Worm (Caenorhabditis elegans) whole organism, early embryonic: ENCODE measurements around the gene D1046.18.

Experiments
- B0310.2 ChIP-seq: sonication (generic microtip); optimal IDR thresholded peaks from 2 replicates; lab custom pipeline; 2016; ENCODE audit warnings: mild to moderate bottlenecking, missing genetic modification characterization, missing compliant biosample characterization
- F13C5.2 ChIP-seq: sonication (generic microtip); optimal IDR thresholded peaks from 2 replicates; lab custom pipeline; 2017; ENCODE audit warnings: mild to moderate bottlenecking, missing genetic modification characterization, inconsistent platforms, missing compliant biosample characterization
- aly-1 ChIP-seq: sonication (generic microtip); optimal IDR thresholded peaks from 2 replicates; lab custom pipeline; 2016; ENCODE audit warnings: missing genetic modification characterization, missing compliant biosample characterization
- ama-1 ChIP-seq: fragments of 150-350 bp; optimal IDR thresholded peaks from 2 replicates; lab custom pipeline; 2014
- ceh-13 ChIP-seq: fragments of 200-800 bp; sonication (Bioruptor generic); optimal IDR thresholded peaks from 2 replicates; lab custom pipeline; 2018; ENCODE audit warnings: mild to moderate bottlenecking, missing genetic modification characterization, missing compliant biosample characterization
- ceh-36 ChIP-seq: sonication (generic microtip); optimal IDR thresholded peaks from 2 replicates; lab custom pipeline; 2016; ENCODE audit warnings: missing genetic modification characterization, inconsistent platforms, missing compliant biosample characterization
- ets-7 ChIP-seq: sonication (generic microtip); optimal IDR thresholded peaks from 2 replicates; lab custom pipeline; 2016; ENCODE audit warnings: missing genotype, missing genetic modification characterization, missing compliant biosample characterization
- flt-1 ChIP-seq: fragments of 200-800 bp; sonication (Bioruptor generic); IDR thresholded peaks from 2 replicates; pipeline ENCODE4 v1.3.6; 2022; ENCODE audit warnings: missing genetic modification characterization, missing compliant biosample characterization
- hmbx-1 ChIP-seq: sonication (generic microtip); optimal IDR thresholded peaks from 2 replicates; lab custom pipeline; 2016; ENCODE audit warnings: mild to moderate bottlenecking, missing genetic modification characterization, missing compliant biosample characterization
- hmg-4 ChIP-seq: fragments of 200-800 bp; sonication (Bioruptor generic); optimal IDR thresholded peaks from 2 replicates; lab custom pipeline; 2018; ENCODE audit warnings: mild to moderate bottlenecking, missing genetic modification characterization, missing compliant biosample characterization
- hnd-1 ChIP-seq: sonication (generic microtip); optimal IDR thresholded peaks from 2 replicates; lab custom pipeline; 2016; ENCODE audit warnings: missing genetic modification characterization, missing compliant biosample characterization
- pes-1 ChIP-seq: fragments of 200-800 bp; sonication (Bioruptor generic); IDR thresholded peaks from 2 replicates; pipeline ENCODE4 v1.3.6; 2022; ENCODE audit warnings: missing genetic modification reagents, missing genetic modification characterization, missing compliant biosample characterization
- scrt-1 ChIP-seq: fragments of 200-800 bp; sonication (Bioruptor generic); IDR thresholded peaks from 2 replicates; pipeline ENCODE4 v1.3.6; 2022; ENCODE audit warnings: missing genetic modification characterization, missing compliant biosample characterization
- sea-1 ChIP-seq: fragments of 200-800 bp; sonication (Bioruptor generic); conservative IDR thresholded peaks from 2 replicates; pipeline ENCODE4 v1.3.6; 2022; ENCODE audit warnings: missing genetic modification characterization, missing compliant biosample characterization
- tbx-11 ChIP-seq: fragments of 200-800 bp; sonication (Bioruptor generic); IDR thresholded peaks from 2 replicates; pipeline ENCODE4 v1.3.6; 2022; ENCODE audit warnings: missing genetic modification characterization, missing compliant biosample characterization
- tbx-37 ChIP-seq: fragments of 200-800 bp; sonication (Bioruptor generic); conservative IDR thresholded peaks from 2 replicates; pipeline ENCODE4 v1.3.6; 2022; ENCODE audit warnings: missing genetic modification reagents, missing genetic modification characterization, missing compliant biosample characterization
- tra-4 ChIP-seq: sonication (generic microtip); optimal IDR thresholded peaks from 2 replicates; lab custom pipeline; 2017; ENCODE audit warnings: missing genetic modification characterization, missing compliant biosample characterization

Gene D1046.18

DNA sequence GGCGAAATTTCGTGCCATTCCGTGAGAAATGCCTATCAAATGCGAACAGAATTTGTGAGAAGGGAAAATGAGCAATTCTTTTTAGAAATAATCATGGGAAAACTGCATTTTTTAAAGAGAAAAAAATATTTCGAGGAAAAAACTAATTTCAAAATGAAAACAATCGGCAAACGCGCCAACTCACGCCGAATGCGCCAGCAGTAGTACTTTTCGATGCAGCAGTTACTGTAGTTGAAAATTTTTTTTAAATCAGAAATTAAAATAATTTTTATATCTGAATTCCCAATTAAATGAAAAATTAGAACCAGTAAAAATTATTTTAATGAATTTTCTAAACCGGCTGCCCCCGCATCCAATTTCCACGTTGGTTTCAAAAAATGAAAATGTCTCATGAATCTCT lies 6.7 kb upstream of the D1046.18 start:
- TF ChIP-seq ama-1 (lab: Kevin White, UChicago) = no peak
- TF ChIP-seq tbx-11 (GFP tag; lab: Robert Waterston, UW) = no peak
- TF ChIP-seq tbx-37 = no peak
- TF ChIP-seq F13C5.2 = no peak
- TF ChIP-seq ceh-36 (tag; lab: Kevin White, UChicago) = no peak
- no peak for TF ChIP-seq hmbx-1 (tag; lab: Kevin White, UChicago)
- no peak for TF ChIP-seq ceh-13 (GFP tag; lab: Kevin White, UChicago)
- no peak for TF ChIP-seq tra-4 (tag; lab: Kevin White, UChicago)
- no peak for TF ChIP-seq aly-1 (tag; lab: Kevin White, UChicago)
- TF ChIP-seq B0310.2 (tag; lab: Kevin White, UChicago) = no peak

DNA sequence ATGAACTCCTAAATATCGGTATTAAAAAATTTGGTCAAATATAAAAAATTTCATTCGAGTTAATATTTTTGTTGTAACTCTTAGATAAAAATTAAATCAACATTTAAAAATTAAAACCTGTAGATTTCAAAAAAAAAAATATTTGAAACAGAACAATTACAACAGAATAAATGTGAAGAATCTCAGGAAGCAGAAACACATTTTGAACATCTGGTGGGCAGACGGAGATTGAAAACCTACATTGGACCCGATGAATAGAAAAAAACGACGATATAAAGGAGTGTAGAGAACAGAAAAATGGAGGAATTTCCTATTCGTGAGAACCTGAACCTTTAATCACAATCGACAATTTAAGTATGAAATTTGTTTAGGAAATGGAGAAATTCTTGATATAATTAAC lies 5.9 kb upstream of the D1046.18 start:
- TF ChIP-seq ets-7 (tag; lab: Kevin White, UChicago) (no peak), ceh-13 (GFP tag; lab: Kevin White, UChicago) (no peak), flt-1 (GFP tag; lab: Robert Waterston, UW) (no peak), aly-1 (tag; lab: Kevin White, UChicago) (no peak), tra-4 (tag; lab: Kevin White, UChicago) (no peak), tbx-11 (GFP tag; lab: Robert Waterston, UW) (no peak), ceh-36 (tag; lab: Kevin White, UChicago) (no peak), pes-1 (GFP tag; lab: Robert Waterston, UW) (no peak), sea-1 (no peak), hnd-1 (no peak), hmg-4 (GFP tag; lab: Kevin White, UChicago) (no peak), tbx-37 (no peak)

DNA sequence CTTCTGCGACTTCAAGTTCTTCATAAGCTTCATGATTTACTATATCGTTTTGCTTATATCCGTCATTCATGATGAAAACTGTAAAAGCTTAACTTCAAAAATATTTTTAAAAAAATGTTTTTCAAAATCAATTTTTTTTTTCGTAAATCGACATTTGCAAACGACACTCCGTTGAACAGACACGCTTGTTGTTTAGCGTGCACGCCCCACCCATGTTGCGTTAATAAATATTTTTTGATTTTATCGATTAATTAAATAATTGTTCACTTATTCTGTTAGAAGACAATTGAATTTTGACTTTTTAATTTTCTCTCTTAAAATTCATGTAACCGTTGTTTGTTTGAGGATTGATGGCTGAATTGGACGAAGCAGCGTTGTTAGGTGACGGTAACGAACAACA lies 4.1 kb upstream of the D1046.18 start, which contains the start of the genes D1046.2 and cfim-2:
TSS of gene D1046.2 (minus strand) at position 78 of the 400 bp plus-strand sequence.
TSS of gene cfim-2 (plus strand) at position 335 of the 400 bp plus-strand sequence.
- TF ChIP-seq hmg-4 (GFP tag; lab: Kevin White, UChicago) (no peak), sea-1 (no peak), tbx-37 (no peak), ama-1 (lab: Kevin White, UChicago) (no peak), B0310.2 (tag; lab: Kevin White, UChicago) (no peak), aly-1 (tag; lab: Kevin White, UChicago) (no peak), scrt-1 (no peak), tbx-11 (GFP tag; lab: Robert Waterston, UW) (no peak), flt-1 (GFP tag; lab: Robert Waterston, UW) (no peak), hmbx-1 (tag; lab: Kevin White, UChicago) (no peak), ceh-13 (GFP tag; lab: Kevin White, UChicago) (no peak), tra-4 (tag; lab: Kevin White, UChicago) (no peak), ceh-36 (tag; lab: Kevin White, UChicago) (no peak)

DNA sequence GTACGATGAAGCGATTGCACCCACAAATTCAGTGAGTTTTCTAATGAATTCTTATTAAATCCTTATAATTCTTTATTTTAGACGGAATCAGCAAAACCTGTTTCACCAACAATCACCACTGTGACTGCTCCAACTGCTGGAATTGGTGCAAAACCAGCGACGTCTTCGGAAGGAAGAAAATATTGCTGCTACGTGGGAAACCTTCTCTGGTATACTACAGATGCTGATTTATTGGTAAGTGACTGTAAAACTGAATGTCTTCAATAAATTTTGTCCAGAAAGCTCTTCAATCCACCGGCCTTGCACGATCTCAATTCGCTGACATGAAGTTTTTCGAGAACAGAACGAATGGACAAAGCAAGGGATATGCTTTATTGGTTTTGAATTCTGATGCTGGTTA lies 3.5 kb upstream of the D1046.18 start:
- TF ChIP-seq tra-4 (tag; lab: Kevin White, UChicago) = no peak
- TF ChIP-seq B0310.2 (tag; lab: Kevin White, UChicago) = no peak
- no peak for TF ChIP-seq F13C5.2
- TF ChIP-seq hmbx-1 (tag; lab: Kevin White, UChicago) = no peak
- TF ChIP-seq ceh-36 (tag; lab: Kevin White, UChicago) = no peak
- no peak for TF ChIP-seq scrt-1
- TF ChIP-seq tbx-37 = no peak
- TF ChIP-seq flt-1 (GFP tag; lab: Robert Waterston, UW) = no peak
- TF ChIP-seq tbx-11 (GFP tag; lab: Robert Waterston, UW) = no peak
- no peak for TF ChIP-seq ets-7 (tag; lab: Kevin White, UChicago)
- no peak for TF ChIP-seq aly-1 (tag; lab: Kevin White, UChicago)
- TF ChIP-seq pes-1 (GFP tag; lab: Robert Waterston, UW) = no peak
- no peak for TF ChIP-seq hnd-1
- no peak for TF ChIP-seq hmg-4 (GFP tag; lab: Kevin White, UChicago)
- no peak for TF ChIP-seq sea-1
- no peak for TF ChIP-seq ama-1 (lab: Kevin White, UChicago)
- TF ChIP-seq ceh-13 (GFP tag; lab: Kevin White, UChicago) = no peak

DNA sequence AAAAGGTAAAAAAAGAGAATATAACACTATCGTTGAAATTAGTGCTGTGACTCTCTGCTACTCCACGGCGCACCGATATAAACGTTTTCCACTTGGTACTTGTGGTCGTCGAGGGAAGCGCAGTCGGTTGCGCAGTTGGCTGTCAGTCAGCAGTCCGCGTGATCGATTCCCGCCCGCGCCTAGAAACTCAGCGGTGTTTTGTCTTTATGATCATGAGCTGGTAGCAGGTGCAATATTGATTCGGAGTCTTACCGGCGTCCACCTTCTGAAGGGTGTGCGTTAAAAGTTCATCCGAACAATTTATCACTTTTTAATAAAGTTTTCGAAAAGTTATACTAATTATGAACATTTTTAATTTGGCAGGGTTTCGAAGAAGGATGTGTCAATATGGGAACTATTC lies 2.9 kb upstream of the D1046.18 start:
- TF ChIP-seq ceh-13 (GFP tag; lab: Kevin White, UChicago) = peak; percentile 92
- peak; percentile 95 for TF ChIP-seq scrt-1
- TF ChIP-seq ceh-36 (tag; lab: Kevin White, UChicago) = peak; percentile 95
- TF ChIP-seq flt-1 (GFP tag; lab: Robert Waterston, UW) = peak; percentile 97
- peak; percentile 94 for TF ChIP-seq ets-7 (tag; lab: Kevin White, UChicago)
- TF ChIP-seq aly-1 (tag; lab: Kevin White, UChicago) = peak; percentile 98
- TF ChIP-seq pes-1 (GFP tag; lab: Robert Waterston, UW) = peak; percentile 97
- TF ChIP-seq hmg-4 (GFP tag; lab: Kevin White, UChicago) = peak; percentile 98
- TF ChIP-seq F13C5.2 = peak; percentile 96
- TF ChIP-seq ama-1 (lab: Kevin White, UChicago) = no peak
- TF ChIP-seq sea-1 = peak; percentile 99
- TF ChIP-seq tbx-11 (GFP tag; lab: Robert Waterston, UW) = peak; percentile 99
- TF ChIP-seq hmbx-1 (tag; lab: Kevin White, UChicago) = peak; percentile 91
- TF ChIP-seq tbx-37 = peak; percentile 93
- TF ChIP-seq tra-4 (tag; lab: Kevin White, UChicago) = peak; percentile 97
- TF ChIP-seq hnd-1 = peak; percentile 86
- TF ChIP-seq B0310.2 (tag; lab: Kevin White, UChicago) = peak; percentile 97

DNA sequence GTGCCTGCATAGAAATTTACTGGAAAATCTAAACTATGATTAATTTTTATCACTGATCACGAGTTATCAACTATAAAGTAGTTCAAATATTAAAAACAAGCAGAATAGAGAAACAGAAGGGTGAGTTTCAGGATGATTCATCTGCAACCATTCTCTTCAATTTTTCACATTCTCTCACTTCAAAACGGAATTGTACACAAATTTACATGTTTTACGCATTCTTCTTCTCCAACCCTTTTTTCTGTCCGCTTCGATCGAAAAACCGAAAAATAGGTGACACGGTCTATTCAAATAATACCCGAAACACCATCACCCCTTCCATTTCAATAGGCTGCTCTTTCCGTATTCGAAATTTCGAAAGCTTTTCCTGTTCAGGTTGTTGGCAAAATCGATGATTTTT lies 3.5 kb downstream of the D1046.18 start, which contains the start of gene D1046.4:
TSS of gene D1046.4 (plus strand) at position 301 of the 400 bp plus-strand sequence.
- no peak for TF ChIP-seq ets-7 (tag; lab: Kevin White, UChicago)
- no peak for TF ChIP-seq hnd-1
- TF ChIP-seq sea-1 = no peak
- no peak for TF ChIP-seq ceh-36 (tag; lab: Kevin White, UChicago)
- TF ChIP-seq hmg-4 (GFP tag; lab: Kevin White, UChicago) = no peak
- no peak for TF ChIP-seq scrt-1
- no peak for TF ChIP-seq flt-1 (GFP tag; lab: Robert Waterston, UW)
- no peak for TF ChIP-seq tbx-11 (GFP tag; lab: Robert Waterston, UW)
- TF ChIP-seq F13C5.2 = no peak
- no peak for TF ChIP-seq tbx-37
- TF ChIP-seq aly-1 (tag; lab: Kevin White, UChicago) = no peak
- TF ChIP-seq hmbx-1 (tag; lab: Kevin White, UChicago) = no peak
- TF ChIP-seq ceh-13 (GFP tag; lab: Kevin White, UChicago) = no peak
- no peak for TF ChIP-seq pes-1 (GFP tag; lab: Robert Waterston, UW)
- TF ChIP-seq tra-4 (tag; lab: Kevin White, UChicago) = no peak
- no peak for TF ChIP-seq B0310.2 (tag; lab: Kevin White, UChicago)
- TF ChIP-seq ama-1 (lab: Kevin White, UChicago) = no peak
